Fruit fly (Drosophila melanogaster) whole organism, embryonic: Measurements from ENCODE around the gene JMJD5.

Source experiments
- CG10462 ChIP-seq: fragments of 200-800 bp; sonication (Bioruptor generic); optimal IDR thresholded peaks from 2 replicates; lab custom pipeline; 2016; ENCODE audit warnings: missing biosample characterization, missing genetic modification characterization
- CG10959 ChIP-seq: fragments of 200-800 bp; sonication (Bioruptor generic); IDR thresholded peaks from 2 replicates; pipeline ENCODE4 v1.3.6; 2022; ENCODE audit warnings: missing biosample characterization, missing genetic modification characterization
- CG11560 ChIP-seq: fragments of 200-800 bp; sonication (Bioruptor generic); IDR thresholded peaks from 3 replicates; pipeline ENCODE4 v1.3.6; 2022; ENCODE audit warnings: missing biosample characterization, missing genetic modification characterization
- CG12391 ChIP-seq: fragments of 200-800 bp; sonication (Bioruptor generic); optimal IDR thresholded peaks from 3 replicates; lab custom pipeline; 2018; ENCODE audit warnings: missing biosample characterization, mild to moderate bottlenecking, missing genetic modification characterization, moderate library complexity
- CG12659 ChIP-seq: fragments of 200-800 bp; sonication (Bioruptor generic); optimal IDR thresholded peaks from 3 replicates; lab custom pipeline; 2017; ENCODE audit warnings: mild to moderate bottlenecking, missing biosample characterization, missing genetic modification reagents, missing genetic modification characterization
- CG13123 ChIP-seq: fragments of 200-800 bp; sonication (Bioruptor generic); optimal IDR thresholded peaks from 2 replicates; lab custom pipeline; 2016; ENCODE audit warnings: missing biosample characterization, missing genetic modification characterization
- CG16813 ChIP-seq: fragments of 200-800 bp; sonication (Bioruptor generic); IDR thresholded peaks from 3 replicates; pipeline ENCODE4 v1.3.6; 2022; ENCODE audit warnings: missing biosample characterization, missing genetic modification characterization; ENCODE audit not compliant: partially characterized antibody
- CG16863 ChIP-seq: fragments of 200-800 bp; sonication (Bioruptor generic); optimal IDR thresholded peaks from 3 replicates; lab custom pipeline; 2016; ENCODE audit warnings: missing biosample characterization, missing genetic modification characterization
- CG17186 ChIP-seq: fragments of 200-800 bp; sonication (Bioruptor generic); optimal IDR thresholded peaks from 3 replicates; lab custom pipeline; 2017; ENCODE audit warnings: missing biosample characterization, missing genetic modification reagents, missing genetic modification characterization
- CG2678 ChIP-seq: fragments of 200-800 bp; sonication (Bioruptor generic); optimal IDR thresholded peaks from 3 replicates; lab custom pipeline; 2019; ENCODE audit warnings: missing biosample characterization, mild to moderate bottlenecking, missing genetic modification characterization, moderate library complexity
- CG30403 ChIP-seq: fragments of 200-800 bp; sonication (Bioruptor generic); optimal IDR thresholded peaks from 3 replicates; lab custom pipeline; 2016; ENCODE audit warnings: missing biosample characterization, missing genetic modification characterization
- CG32767 ChIP-seq: fragments of 200-800 bp; sonication (Bioruptor generic); IDR thresholded peaks from 2 replicates; pipeline ENCODE4 v1.3.6; 2022; ENCODE audit warnings: missing biosample characterization, missing genetic modification characterization
- CG34224 ChIP-seq: fragments of 200-800 bp; sonication (Bioruptor generic); IDR thresholded peaks from 3 replicates; pipeline ENCODE4 v1.3.6; 2022; ENCODE audit warnings: missing biosample characterization, missing genetic modification characterization; ENCODE audit not compliant: partially characterized antibody
- CG4360 ChIP-seq: fragments of 200-800 bp; sonication (Bioruptor generic); IDR thresholded peaks from 2 replicates; pipeline ENCODE4 v1.3.6; 2022; ENCODE audit warnings: missing biosample characterization, missing genetic modification characterization
- CG4730 ChIP-seq: fragments of 200-800 bp; sonication (Bioruptor generic); IDR thresholded peaks from 2 replicates; pipeline ENCODE4 v1.3.6; 2022; ENCODE audit warnings: missing biosample characterization, missing genetic modification characterization
- CG4854 ChIP-seq: fragments of 200-800 bp; sonication (Bioruptor generic); optimal IDR thresholded peaks from 2 replicates; lab custom pipeline; 2016; ENCODE audit warnings: missing biosample characterization, missing genetic modification characterization, inconsistent platforms
- CG6683 ChIP-seq: fragments of 200-800 bp; sonication (Bioruptor generic); optimal IDR thresholded peaks from 2 replicates; lab custom pipeline; 2017; ENCODE audit warnings: missing biosample characterization, mild to moderate bottlenecking, missing genetic modification characterization, missing genetic modification reagents
- CG9609 ChIP-seq: fragments of 200-800 bp; sonication (Bioruptor generic); optimal IDR thresholded peaks from 3 replicates; lab custom pipeline; 2016; ENCODE audit warnings: missing biosample characterization, missing genetic modification characterization
- CTCF ChIP-seq: fragments of 200-800 bp; sonication (Bioruptor generic); optimal IDR thresholded peaks from 2 replicates; lab custom pipeline; 2017; ENCODE audit warnings: missing biosample characterization, mild to moderate bottlenecking, missing genetic modification characterization, moderate library complexity
- Dbx ChIP-seq: fragments of 200-800 bp; sonication (Bioruptor generic); IDR thresholded peaks from 3 replicates; pipeline ENCODE4 v1.3.6; 2022; ENCODE audit warnings: missing biosample characterization, missing genetic modification characterization
- ERR ChIP-seq: fragments of 200-800 bp; sonication (Bioruptor generic); optimal IDR thresholded peaks from 2 replicates; lab custom pipeline; 2016; ENCODE audit warnings: missing biosample characterization, missing genetic modification characterization
- Fer3 ChIP-seq: fragments of 200-800 bp; sonication (Bioruptor generic); optimal IDR thresholded peaks from 2 replicates; lab custom pipeline; 2018; ENCODE audit warnings: missing biosample characterization, mild to moderate bottlenecking, missing genetic modification characterization, moderate library complexity
- HHEX ChIP-seq: fragments of 200-800 bp; sonication (Bioruptor generic); optimal IDR thresholded peaks from 3 replicates; lab custom pipeline; 2017; ENCODE audit warnings: missing biosample characterization, mild to moderate bottlenecking, missing genetic modification characterization, missing genetic modification reagents
- Mad ChIP-seq: fragments of 200-800 bp; sonication (Bioruptor generic); optimal IDR thresholded peaks from 2 replicates; lab custom pipeline; 2016; ENCODE audit warnings: missing biosample characterization, missing genetic modification characterization
- Meics ChIP-seq: fragments of 200-800 bp; sonication (Bioruptor generic); optimal IDR thresholded peaks from 2 replicates; lab custom pipeline; 2017; ENCODE audit warnings: missing biosample characterization, mild to moderate bottlenecking, missing genetic modification characterization
- NC2α ChIP-seq: fragments of 200-800 bp; sonication (Bioruptor generic); optimal IDR thresholded peaks from 2 replicates; lab custom pipeline; 2016; ENCODE audit warnings: missing biosample characterization, missing genetic modification characterization
- NFAT ChIP-seq: fragments of 200-800 bp; sonication (Bioruptor generic); IDR thresholded peaks from 2 replicates; pipeline ENCODE4 v1.3.6; 2022; ENCODE audit warnings: missing biosample characterization, missing genetic modification characterization
- Nf-YC ChIP-seq: fragments of 200-800 bp; optimal IDR thresholded peaks from 3 replicates; lab custom pipeline; 2019; ENCODE audit warnings: missing biosample characterization, mild to moderate bottlenecking, missing genetic modification characterization, moderate library complexity
- Ptx1 ChIP-seq: fragments of 200-800 bp; sonication (Bioruptor generic); IDR thresholded peaks from 2 replicates; pipeline ENCODE4 v1.3.6; 2022; ENCODE audit warnings: missing biosample characterization, missing genetic modification characterization
- Side ChIP-seq: fragments of 200-800 bp; sonication (Bioruptor generic); optimal IDR thresholded peaks from 2 replicates; lab custom pipeline; 2016; ENCODE audit warnings: missing biosample characterization, missing genetic modification characterization
- Sin3A ChIP-seq: fragments of >200 bp; optimal IDR thresholded peaks from 2 replicates; lab custom pipeline; 2018
- Spps ChIP-seq: fragments of 200-800 bp; sonication (Bioruptor generic); optimal IDR thresholded peaks from 2 replicates; lab custom pipeline; 2018; ENCODE audit warnings: missing biosample characterization, mild to moderate bottlenecking, missing genetic modification characterization
- Usf ChIP-seq: fragments of 200-800 bp; sonication (Bioruptor generic); optimal IDR thresholded peaks from 2 replicates; lab custom pipeline; 2017; ENCODE audit warnings: missing genotype, missing biosample characterization, missing genetic modification characterization
- YL-1 ChIP-seq: fragments of 200-800 bp; sonication (Bioruptor generic); optimal IDR thresholded peaks from 3 replicates; lab custom pipeline; 2017; ENCODE audit warnings: missing biosample characterization, mild to moderate bottlenecking, missing genetic modification characterization
- bcd ChIP-seq: fragments of 200-800 bp; sonication (Bioruptor generic); optimal IDR thresholded peaks from 2 replicates; lab custom pipeline; 2017; ENCODE audit warnings: missing biosample characterization, mild to moderate bottlenecking, missing genetic modification characterization
- br ChIP-seq: fragments of >200 bp; optimal IDR thresholded peaks from 2 replicates; lab custom pipeline; 2017
- dimm ChIP-seq: fragments of 200-800 bp; sonication (Bioruptor generic); IDR thresholded peaks from 2 replicates; pipeline ENCODE4 v1.3.6; 2022; ENCODE audit warnings: missing biosample characterization, missing genetic modification characterization
- emc ChIP-seq: fragments of 200-800 bp; sonication (Bioruptor generic); optimal IDR thresholded peaks from 2 replicates; lab custom pipeline; 2016; ENCODE audit warnings: missing biosample characterization, missing genetic modification characterization
- ewg ChIP-seq: fragments of 200-800 bp; sonication (Bioruptor generic); optimal IDR thresholded peaks from 3 replicates; lab custom pipeline; 2017; ENCODE audit warnings: mild to moderate bottlenecking, missing biosample characterization, missing genetic modification reagents, missing genetic modification characterization
- jigr1 ChIP-seq: fragments of 200-800 bp; sonication (Bioruptor generic); IDR thresholded peaks from 3 replicates; pipeline ENCODE4 v1.3.6; 2022; ENCODE audit warnings: missing biosample characterization, missing genetic modification characterization
- klu ChIP-seq: fragments of 200-800 bp; sonication (Bioruptor generic); IDR thresholded peaks from 2 replicates; pipeline ENCODE4 v1.3.6; 2022; ENCODE audit warnings: missing biosample characterization, missing genetic modification characterization
- lbe ChIP-seq: fragments of 200-800 bp; sonication (Bioruptor generic); optimal IDR thresholded peaks from 2 replicates; lab custom pipeline; 2016; ENCODE audit warnings: missing biosample characterization, mild to moderate bottlenecking, missing genetic modification characterization
- mirr ChIP-seq: fragments of 200-800 bp; sonication (Bioruptor generic); optimal IDR thresholded peaks from 3 replicates; lab custom pipeline; 2018; ENCODE audit warnings: missing biosample characterization, mild to moderate bottlenecking, missing genetic modification characterization
- nerfin-1 ChIP-seq: fragments of 200-800 bp; sonication (Bioruptor generic); optimal IDR thresholded peaks from 3 replicates; lab custom pipeline; 2019; ENCODE audit warnings: missing biosample characterization, mild to moderate bottlenecking, missing genetic modification characterization, moderate library complexity
- oc ChIP-seq: fragments of 200-800 bp; sonication (Bioruptor generic); optimal IDR thresholded peaks from 2 replicates; lab custom pipeline; 2018; ENCODE audit warnings: missing biosample characterization, mild to moderate bottlenecking, missing genetic modification characterization, moderate library complexity
- peb ChIP-seq: fragments of 200-800 bp; sonication (Bioruptor generic); IDR thresholded peaks from 2 replicates; pipeline ENCODE4 v1.3.6; 2022; ENCODE audit warnings: missing biosample characterization, missing genetic modification characterization
- sd ChIP-seq: fragments of 200-800 bp; sonication (Bioruptor generic); optimal IDR thresholded peaks from 3 replicates; lab custom pipeline; 2018; ENCODE audit warnings: missing biosample characterization, mild to moderate bottlenecking, missing genetic modification characterization, moderate library complexity
- shn ChIP-seq: fragments of 200-800 bp; sonication (Bioruptor generic); optimal IDR thresholded peaks from 3 replicates; lab custom pipeline; 2016; ENCODE audit warnings: missing biosample characterization, missing genetic modification characterization
- sr ChIP-seq: fragments of 200-800 bp; sonication (Bioruptor generic); IDR thresholded peaks from 3 replicates; pipeline ENCODE4 v1.3.6; 2022; ENCODE audit warnings: missing biosample characterization, missing genetic modification characterization
- tgo ChIP-seq: fragments of 200-800 bp; sonication (Bioruptor generic); IDR thresholded peaks from 3 replicates; pipeline ENCODE4 v1.3.6; 2022; ENCODE audit warnings: missing biosample characterization, missing genetic modification characterization
- trem ChIP-seq: fragments of 200-800 bp; optimal IDR thresholded peaks from 3 replicates; lab custom pipeline; 2019; ENCODE audit warnings: missing biosample characterization, mild to moderate bottlenecking, missing genetic modification characterization, moderate library complexity

The JMJD5 gene

dm6 chr3L:832897-833857 is 8.0 kb downstream of the JMJD5 start, which contains the start of gene Sf3b3 (continued):
- TF ChIP-seq lbe (GFP tag; lab: Kevin White, UChicago): no peak
- TF ChIP-seq Meics (GFP tag; lab: Kevin White, UChicago): peak; percentile 1
- no peak for TF ChIP-seq Fer3
- TF ChIP-seq nerfin-1 (tag; lab: Kevin White, UChicago): no peak
- no peak for TF ChIP-seq CG10462 (GFP tag; lab: Kevin White, UChicago)
- no peak for TF ChIP-seq CG11560 (tag; lab: Robert Waterston, UW)
- TF ChIP-seq CTCF (GFP tag; lab: Kevin White, UChicago): no peak
- TF ChIP-seq NC2α (GFP tag; lab: Kevin White, UChicago): no peak
- no peak for TF ChIP-seq peb (GFP tag; lab: Robert Waterston, UW)
- no peak for TF ChIP-seq CG4730 (GFP tag; lab: Robert Waterston, UW)
- TF ChIP-seq CG9609 (GFP tag; lab: Kevin White, UChicago): no peak
- no peak for TF ChIP-seq Spps (tag; lab: Kevin White, UChicago)
- no peak for TF ChIP-seq br (lab: Kevin White, UChicago)
- no peak for TF ChIP-seq emc (GFP tag; lab: Kevin White, UChicago)
- TF ChIP-seq Mad: no peak
- TF ChIP-seq CG16813 (GFP tag; lab: Robert Waterston, UW): peak; percentile 54
- no peak for TF ChIP-seq sr (GFP tag; lab: Robert Waterston, UW)
- peak; percentile 6 for TF ChIP-seq CG30403 (GFP tag; lab: Kevin White, UChicago)
- no peak for TF ChIP-seq Ptx1 (GFP tag; lab: Robert Waterston, UW)
- TF ChIP-seq YL-1 (GFP tag; lab: Kevin White, UChicago): peak; percentile 70
- TF ChIP-seq shn (GFP tag; lab: Kevin White, UChicago): no peak
- TF ChIP-seq CG2678 (tag; lab: Kevin White, UChicago): no peak
- no peak for TF ChIP-seq Sin3A (lab: Kevin White, UChicago)
- TF ChIP-seq CG12659: peak; percentile 14
- peak; percentile 4 for TF ChIP-seq CG12391
- no peak for TF ChIP-seq ewg
- no peak for TF ChIP-seq CG32767
- peak; percentile 54 for TF ChIP-seq NFAT (GFP tag; lab: Robert Waterston, UW)
- TF ChIP-seq oc (tag; lab: Kevin White, UChicago): no peak
- TF ChIP-seq Nf-YC: no peak
- no peak for TF ChIP-seq CG10959 (GFP tag; lab: Robert Waterston, UW)
- TF ChIP-seq tgo (GFP tag; lab: Robert Waterston, UW): no peak
- peak; percentile 38 for TF ChIP-seq CG34224
- no peak for TF ChIP-seq CG13123 (GFP tag; lab: Kevin White, UChicago)
- TF ChIP-seq Dbx (GFP tag; lab: Robert Waterston, UW): peak; percentile 60; the same call in 1 of the 3 replicates
- no peak for TF ChIP-seq mirr (GFP tag; lab: Kevin White, UChicago)
- no peak for TF ChIP-seq klu (GFP tag; lab: Robert Waterston, UW)
- TF ChIP-seq ERR (GFP tag; lab: Kevin White, UChicago): no peak
- TF ChIP-seq CG17186 (GFP tag; lab: Kevin White, UChicago): peak; percentile 27
- TF ChIP-seq CG16863 (GFP tag; lab: Kevin White, UChicago): no peak
- TF ChIP-seq Usf (GFP tag; lab: Kevin White, UChicago): no peak
- TF ChIP-seq HHEX (GFP tag; lab: Kevin White, UChicago): no peak
- TF ChIP-seq Side (GFP tag; lab: Kevin White, UChicago): no peak
- no peak for TF ChIP-seq sd
- TF ChIP-seq CG4854 (GFP tag; lab: Kevin White, UChicago): no peak
- TF ChIP-seq dimm (GFP tag; lab: Robert Waterston, UW): no peak
- peak; percentile 31; the same call in 1 of the 3 replicates for TF ChIP-seq jigr1
- TF ChIP-seq trem (tag; lab: Kevin White, UChicago): peak; percentile 28
- no peak for TF ChIP-seq CG4360 (GFP tag; lab: Robert Waterston, UW)
- no peak for TF ChIP-seq bcd (GFP tag; lab: Kevin White, UChicago)
- TF ChIP-seq CG6683 (GFP tag; lab: Kevin White, UChicago): no peak
